Fruit fly (Drosophila melanogaster): ENCODE measurements around the gene CG11756.
A peak's percentile ranks its signal among the peaks of the same experiment; 100 is the strongest.

Gene CG11756

DNA sequence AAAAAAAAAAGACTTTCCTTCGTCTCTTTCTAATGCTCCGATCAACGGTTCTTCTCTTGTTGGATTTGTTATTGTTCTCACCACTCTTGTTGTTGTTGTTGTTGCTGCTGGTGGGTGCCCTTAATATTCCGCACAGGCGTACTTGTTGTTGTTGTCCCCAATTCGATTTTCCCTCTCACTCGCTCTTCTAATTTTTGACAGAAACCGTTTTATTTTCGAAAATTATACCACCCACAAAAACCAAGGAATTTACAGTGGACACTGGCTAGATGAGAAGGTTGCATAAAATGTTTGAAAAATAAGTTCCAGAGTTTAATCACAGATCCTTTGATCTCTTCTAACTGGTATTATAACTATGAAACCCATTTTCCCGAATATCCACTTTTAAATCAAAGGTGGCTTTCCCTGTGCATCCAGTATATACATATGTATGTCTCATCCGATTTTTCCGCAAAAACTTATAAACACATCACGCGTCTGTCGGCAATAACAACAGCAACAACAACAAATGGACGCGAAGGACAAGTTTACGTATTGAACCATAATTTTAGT, 43.5 kb downstream of the CG11756 start (continued):
- TF ChIP-seq crc (GFP tag; optimal IDR thresholded peaks at IDR 0.05) (no peak), CG5953 (GFP tag; IDR thresholded peaks at IDR 0.05) (no peak), fd102C (GFP tag; optimal IDR thresholded peaks at IDR 0.05) (no peak), ranshi (GFP tag; IDR thresholded peaks at IDR 0.05) (peak; percentile 74), YL-1 (GFP tag; optimal IDR thresholded peaks at IDR 0.05) (no peak), TFAM (GFP tag; optimal IDR thresholded peaks at IDR 0.05) (no peak), mirr (GFP tag; optimal IDR thresholded peaks at IDR 0.05) (no peak), vvl (GFP tag; IDR thresholded peaks at IDR 0.05) (peak; percentile 75), kah (GFP tag; optimal IDR thresholded peaks at IDR 0.05) (no peak), CG14050 (GFP tag; IDR thresholded peaks at IDR 0.05) (no peak; the same call in 2 of the 3 replicates), so (GFP tag; IDR thresholded peaks at IDR 0.05) (no peak; the same call in 2 of the 3 replicates), Dref (GFP tag; IDR thresholded peaks at IDR 0.05) (no peak), Sry-β (GFP tag; optimal IDR thresholded peaks at IDR 0.05) (no peak), CG10543 (GFP tag; optimal IDR thresholded peaks at IDR 0.05) (no peak), CG8089 (GFP tag; optimal IDR thresholded peaks at IDR 0.05) (no peak), sqz (GFP tag; optimal IDR thresholded peaks at IDR 0.05) (no peak), Mes4 (GFP tag; optimal IDR thresholded peaks at IDR 0.05) (no peak), sima (GFP tag; optimal IDR thresholded peaks at IDR 0.05) (no peak), CG18262 (tag; optimal IDR thresholded peaks at IDR 0.05) (no peak), stc (GFP tag; IDR thresholded peaks at IDR 0.05) (peak; percentile 68)

DNA sequence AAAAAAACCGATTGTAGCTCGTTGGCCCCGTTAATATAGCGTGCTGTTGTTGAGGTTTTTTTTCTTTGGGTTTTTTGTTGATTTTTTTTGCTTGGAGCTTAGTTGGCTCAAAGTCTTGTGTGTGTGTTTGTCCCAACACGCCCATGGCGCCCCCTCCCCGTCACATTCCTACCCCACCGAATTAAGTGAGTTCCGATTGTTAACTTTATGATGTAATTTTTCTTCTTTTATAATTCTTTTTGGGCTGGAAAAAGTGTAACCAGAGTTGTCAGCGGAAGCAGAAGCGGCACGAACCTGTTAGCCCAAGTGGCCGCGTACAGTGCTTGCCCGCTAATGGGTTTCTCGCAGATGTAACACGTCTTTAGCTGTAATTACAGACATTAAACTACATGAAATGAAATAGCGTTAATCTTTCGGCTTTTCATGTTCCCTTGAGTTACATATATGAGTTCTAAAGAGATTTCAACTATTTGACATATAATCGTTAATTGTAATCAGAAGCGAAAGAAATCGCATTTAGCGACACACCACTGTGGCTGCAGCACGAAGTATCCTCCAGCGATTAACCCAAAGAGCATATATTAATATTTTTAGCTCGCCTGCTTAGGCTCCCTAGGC, 45.2 kb downstream of the CG11756 start:
- TF ChIP-seq CG14014 (GFP tag; IDR thresholded peaks at IDR 0.05) = 0 out of 2 replicates have a peak, but pooled peaks have one; percentile 5
- TF ChIP-seq HmgZ (tag; optimal IDR thresholded peaks at IDR 0.05) = peak; percentile 47
- TF ChIP-seq Rx (GFP tag; IDR thresholded peaks at IDR 0.05) = no peak
- TF ChIP-seq CG7271 (tag; optimal IDR thresholded peaks at IDR 0.05) = no peak
- peak; percentile 48; the same call in 1 of the 2 replicates for TF ChIP-seq crol (GFP tag; IDR thresholded peaks at IDR 0.05)
- peak; percentile 88 for TF ChIP-seq grau (tag; optimal IDR thresholded peaks at IDR 0.05)
- TF ChIP-seq gem (tag; optimal IDR thresholded peaks at IDR 0.05) = peak; percentile 49
- TF ChIP-seq HmgD (GFP tag; optimal IDR thresholded peaks at IDR 0.05) = no peak
- TF ChIP-seq pita (GFP tag; optimal IDR thresholded peaks at IDR 0.05) = no peak
- TF ChIP-seq Mes4 (GFP tag; optimal IDR thresholded peaks at IDR 0.05) = no peak
- peak; percentile 4 for TF ChIP-seq Fer1 (GFP tag; optimal IDR thresholded peaks at IDR 0.05)
- TF ChIP-seq Ada2b (GFP tag; IDR thresholded peaks at IDR 0.05) = peak; percentile 44; the same call in 1 of the 2 replicates
- TF ChIP-seq CG12659 (GFP tag; optimal IDR thresholded peaks at IDR 0.05) = peak; percentile 22
- peak; percentile 32 for TF ChIP-seq CG10543 (GFP tag; optimal IDR thresholded peaks at IDR 0.05)
- TF ChIP-seq CG13424 (tag; optimal IDR thresholded peaks at IDR 0.05) = peak; percentile 23
- TF ChIP-seq Nf-YC (tag; optimal IDR thresholded peaks at IDR 0.05) = peak; percentile 2
- peak; percentile 15 for TF ChIP-seq CG2120 (GFP tag; optimal IDR thresholded peaks at IDR 0.05)
- TF ChIP-seq sug (tag; optimal IDR thresholded peaks at IDR 0.05) = peak; percentile 24
- 0 out of 2 replicates have a peak, but pooled peaks have one; percentile 55 for TF ChIP-seq Rfx (GFP tag; IDR thresholded peaks at IDR 0.05)
- peak; percentile 90 for TF ChIP-seq sqz (GFP tag; optimal IDR thresholded peaks at IDR 0.05)
- TF ChIP-seq gfzf (GFP tag; optimal IDR thresholded peaks at IDR 0.05) = no peak
- TF ChIP-seq row (GFP tag; IDR thresholded peaks at IDR 0.05) = peak; percentile 80
- TF ChIP-seq sd (tag; optimal IDR thresholded peaks at IDR 0.05) = peak; percentile 96
- TF ChIP-seq Xrp1 (GFP tag; IDR thresholded peaks at IDR 0.05) = peak; percentile 25; the same call in 1 of the 2 replicates
- 0 out of 2 replicates have a peak, but pooled peaks have one; percentile 43 for TF ChIP-seq vvl (GFP tag; IDR thresholded peaks at IDR 0.05)
- 0 out of 3 replicates have a peak, but pooled peaks have one; percentile 31 for TF ChIP-seq dysf (GFP tag; IDR thresholded peaks at IDR 0.05)
- 0 out of 3 replicates have a peak, but pooled peaks have one; percentile 47 for TF ChIP-seq Dbx (GFP tag; IDR thresholded peaks at IDR 0.05)
- peak; percentile 23 for TF ChIP-seq lilli (GFP tag; optimal IDR thresholded peaks at IDR 0.05)
- peak; percentile 41 for TF ChIP-seq CG15269 (tag; optimal IDR thresholded peaks at IDR 0.05)
- peak; percentile 8 for TF ChIP-seq Hsf (GFP tag; optimal IDR thresholded peaks at IDR 0.05)
- TF ChIP-seq sens (GFP tag) = peak; percentile 53
- peak in 1 of 2 experiments; percentile 61 for TF ChIP-seq Pdp1 (GFP tag; optimal IDR thresholded peaks at IDR 0.05)
- 0 out of 2 replicates have a peak, but pooled peaks have one; percentile 29 for TF ChIP-seq Ptx1 (GFP tag; IDR thresholded peaks at IDR 0.05)
